Worm (Caenorhabditis elegans): ENCODE data around the gene K07B1.4.

DNA sequence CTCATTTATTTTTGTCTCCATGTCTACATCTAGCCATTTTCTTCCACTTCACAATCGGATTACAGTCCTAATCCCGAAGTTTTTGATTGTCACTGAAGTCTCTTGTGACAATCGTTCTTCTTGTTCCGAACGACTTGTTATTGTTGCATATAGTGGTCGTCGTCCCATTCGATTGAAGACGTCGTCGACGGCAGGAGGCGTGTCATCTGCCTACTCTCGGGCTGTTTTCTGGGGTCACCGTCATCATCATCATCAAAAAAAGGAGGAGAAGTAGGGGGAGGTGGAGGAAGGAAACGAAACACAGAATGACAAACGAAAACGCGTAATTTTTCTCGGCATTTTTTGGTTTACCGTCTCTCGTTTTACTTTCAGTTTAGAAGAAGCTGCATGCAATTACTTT is 23.7 kb upstream of the K07B1.4 start, which contains the start of gene F44A2.3:
- no peak for TF ChIP-seq lsy-2 (tag; optimal IDR thresholded peaks at IDR 0.05)
- no peak for TF ChIP-seq hlh-30 (tag; optimal IDR thresholded peaks at IDR 0.05; ENCODE audit: insufficient read depth)
